Fruit fly (Drosophila melanogaster) whole organism, embryonic: ENCODE measurements around the gene CG13716.

ENCODE experiments used
- Abd-B ChIP-seq: fragments of 200-800 bp; sonication (Bioruptor generic); optimal IDR thresholded peaks from 2 replicates; lab custom pipeline; 2018; ENCODE audit warnings: missing biosample characterization, mild to moderate bottlenecking, missing genetic modification characterization, moderate library complexity
- Atf6 ChIP-seq: fragments of 200-800 bp; sonication (Bioruptor generic); IDR thresholded peaks from 2 replicates; pipeline ENCODE4 v1.3.6; 2022; ENCODE audit warnings: missing biosample characterization, missing genetic modification characterization
- Blimp-1 ChIP-seq: fragments of 200-800 bp; sonication (Bioruptor generic); optimal IDR thresholded peaks from 3 replicates; lab custom pipeline; 2018; ENCODE audit warnings: missing biosample characterization, missing genetic modification characterization, mild to moderate bottlenecking, moderate library complexity, missing genetic modification reagents
- CG10267 ChIP-seq: fragments of 200-800 bp; sonication (Bioruptor generic); optimal IDR thresholded peaks from 2 replicates; lab custom pipeline; 2018; ENCODE audit warnings: missing biosample characterization, mild to moderate bottlenecking, missing genetic modification characterization, moderate library complexity
- CG10274 ChIP-seq: fragments of 200-800 bp; sonication (Bioruptor generic); optimal IDR thresholded peaks from 3 replicates; lab custom pipeline; 2017; ENCODE audit warnings: missing biosample characterization, mild to moderate bottlenecking, missing genetic modification characterization
- CG11504 ChIP-seq: fragments of 200-800 bp; sonication (Bioruptor generic); optimal IDR thresholded peaks from 3 replicates; lab custom pipeline; 2019; ENCODE audit warnings: missing biosample characterization, mild to moderate bottlenecking, missing genetic modification characterization, moderate library complexity
- CG11560 ChIP-seq: fragments of 200-800 bp; sonication (Bioruptor generic); IDR thresholded peaks from 3 replicates; pipeline ENCODE4 v1.3.6; 2022; ENCODE audit warnings: missing biosample characterization, missing genetic modification characterization
- CG1529 ChIP-seq: fragments of 200-800 bp; sonication (Bioruptor generic); optimal IDR thresholded peaks from 3 replicates; lab custom pipeline; 2018; ENCODE audit warnings: missing biosample characterization, missing genetic modification characterization
- CG1603 ChIP-seq: fragments of 200-800 bp; sonication (Bioruptor generic); optimal IDR thresholded peaks from 2 replicates; lab custom pipeline; 2019; ENCODE audit warnings: missing biosample characterization, mild to moderate bottlenecking, missing genetic modification characterization, moderate library complexity
- CG18764 ChIP-seq: fragments of 200-800 bp; sonication (Bioruptor generic); optimal IDR thresholded peaks from 3 replicates; lab custom pipeline; 2016; ENCODE audit warnings: missing biosample characterization, missing genetic modification characterization
- CG34376 ChIP-seq: fragments of 200-800 bp; sonication (Bioruptor generic); optimal IDR thresholded peaks from 2 replicates; lab custom pipeline; 2018; ENCODE audit warnings: missing biosample characterization, mild to moderate bottlenecking, missing genetic modification characterization
- CG3726 ChIP-seq: fragments of 200-800 bp; sonication (Bioruptor generic); IDR thresholded peaks from 3 replicates; pipeline ENCODE4, ENCODE4 v1.3.6; 2022; ENCODE audit warnings: missing biosample characterization, missing genetic modification characterization
- CG4282 ChIP-seq: fragments of 200-800 bp; sonication (Bioruptor generic); optimal IDR thresholded peaks from 2 replicates; lab custom pipeline; 2016; ENCODE audit warnings: missing biosample characterization, missing genetic modification characterization
- CG4424 ChIP-seq: fragments of 200-800 bp; sonication (Bioruptor generic); optimal IDR thresholded peaks from 3 replicates; lab custom pipeline; 2016; ENCODE audit warnings: missing biosample characterization, missing genetic modification characterization
- CG5245 ChIP-seq: fragments of 200-800 bp; sonication (Bioruptor generic); optimal IDR thresholded peaks from 3 replicates; lab custom pipeline; 2016; ENCODE audit warnings: missing biosample characterization, missing genetic modification characterization
- CG9727 ChIP-seq: fragments of 200-800 bp; sonication (Bioruptor generic); optimal IDR thresholded peaks from 3 replicates; lab custom pipeline; 2017; ENCODE audit warnings: missing biosample characterization, mild to moderate bottlenecking, missing genetic modification characterization
- Chrac-16 ChIP-seq: fragments of 200-800 bp; sonication (Bioruptor generic); optimal IDR thresholded peaks from 3 replicates; lab custom pipeline; 2016; ENCODE audit warnings: missing biosample characterization, missing genetic modification characterization
- CoRest ChIP-seq: fragments of 200-800 bp; sonication (Bioruptor generic); optimal IDR thresholded peaks from 3 replicates; lab custom pipeline; 2018; ENCODE audit warnings: missing biosample characterization, mild to moderate bottlenecking, missing genetic modification characterization, moderate library complexity
- ERR ChIP-seq: fragments of 200-800 bp; sonication (Bioruptor generic); optimal IDR thresholded peaks from 2 replicates; lab custom pipeline; 2016; ENCODE audit warnings: missing biosample characterization, missing genetic modification characterization
- Hsf ChIP-seq: fragments of 200-800 bp; sonication (Bioruptor generic); optimal IDR thresholded peaks from 3 replicates; lab custom pipeline; 2016; ENCODE audit warnings: missing biosample characterization, missing genetic modification characterization
- Med ChIP-seq: fragments of 200-800 bp; sonication (Bioruptor generic); peaks from one replicate; lab custom pipeline; 2016; ENCODE audit warnings: missing biosample characterization, missing genetic modification characterization, mild to moderate bottlenecking, inconsistent platforms, moderate library complexity
- Optix ChIP-seq: fragments of 200-800 bp; sonication (Bioruptor generic); IDR thresholded peaks from 3 replicates; pipeline ENCODE4 v1.3.6; 2022; ENCODE audit warnings: missing biosample characterization, missing genetic modification characterization
- Pdp1 ChIP-seq, 2 experiments: fragments of 200-800 bp; sonication (Bioruptor generic); optimal IDR thresholded peaks; 3 replicates each; lab custom pipeline; 2016; ENCODE audit warnings: missing biosample characterization in 2 of 2, missing genetic modification characterization in 2 of 2, mild to moderate bottlenecking in 1 of 2, moderate library complexity in 1 of 2
- Ptx1 ChIP-seq: fragments of 200-800 bp; sonication (Bioruptor generic); IDR thresholded peaks from 2 replicates; pipeline ENCODE4 v1.3.6; 2022; ENCODE audit warnings: missing biosample characterization, missing genetic modification characterization
- Ravus ChIP-seq: fragments of 200-800 bp; sonication (Bioruptor generic); IDR thresholded peaks from 2 replicates; pipeline ENCODE4 v1.3.6; 2022; ENCODE audit warnings: missing biosample characterization, missing genetic modification characterization
- Usf ChIP-seq: fragments of 200-800 bp; sonication (Bioruptor generic); optimal IDR thresholded peaks from 2 replicates; lab custom pipeline; 2017; ENCODE audit warnings: missing genotype, missing biosample characterization, missing genetic modification characterization
- Xrp1 ChIP-seq: fragments of 200-800 bp; sonication (Bioruptor generic); IDR thresholded peaks from 2 replicates; pipeline ENCODE4 v1.3.6; 2022; ENCODE audit warnings: missing biosample characterization, missing genetic modification characterization
- ab ChIP-seq: fragments of 200-800 bp; sonication (Bioruptor generic); optimal IDR thresholded peaks from 2 replicates; lab custom pipeline; 2016; ENCODE audit warnings: missing biosample characterization, missing genetic modification characterization
- bcd ChIP-seq: fragments of 200-800 bp; sonication (Bioruptor generic); optimal IDR thresholded peaks from 2 replicates; lab custom pipeline; 2017; ENCODE audit warnings: missing biosample characterization, mild to moderate bottlenecking, missing genetic modification characterization
- ci ChIP-seq: fragments of 200-800 bp; sonication (Bioruptor generic); IDR thresholded peaks from 3 replicates; pipeline ENCODE4 v1.3.6; 2022; ENCODE audit warnings: missing biosample characterization, missing genetic modification characterization
- dmrt99B ChIP-seq: fragments of 200-800 bp; sonication (Bioruptor generic); optimal IDR thresholded peaks from 2 replicates; lab custom pipeline; 2018; ENCODE audit warnings: missing biosample characterization, mild to moderate bottlenecking, missing genetic modification characterization, moderate library complexity
- eve ChIP-seq, 2 experiments: fragments of >200 bp; optimal IDR thresholded peaks; 2 replicates each; lab custom pipeline; 2017; ENCODE audit warnings: missing biosample characterization in 2 of 2, missing genetic modification characterization in 2 of 2
- fu2 ChIP-seq: fragments of 200-800 bp; sonication (Bioruptor generic); optimal IDR thresholded peaks from 2 replicates; lab custom pipeline; 2016; ENCODE audit warnings: missing biosample characterization, missing genetic modification characterization
- gcm ChIP-seq: fragments of 200-800 bp; sonication (Bioruptor generic); optimal IDR thresholded peaks from 2 replicates; lab custom pipeline; 2019; ENCODE audit warnings: missing biosample characterization, mild to moderate bottlenecking, missing genetic modification characterization, moderate library complexity
- grau ChIP-seq: fragments of 200-800 bp; optimal IDR thresholded peaks from 3 replicates; lab custom pipeline; 2019; ENCODE audit warnings: missing biosample characterization, mild to moderate bottlenecking, missing genetic modification characterization, moderate library complexity
- gt ChIP-seq: fragments of 200-800 bp; sonication (Bioruptor generic); IDR thresholded peaks from 2 replicates; pipeline ENCODE4 v1.3.6; 2022; ENCODE audit warnings: missing biosample characterization, missing genetic modification characterization
- ham ChIP-seq: fragments of 200-800 bp; sonication (Bioruptor generic); IDR thresholded peaks from 2 replicates; pipeline ENCODE4 v1.3.6; 2022; ENCODE audit warnings: missing biosample characterization, missing genetic modification characterization
- hkb ChIP-seq, 2 experiments: fragments of 200-800 bp in 1 of 2; fragments of >200 bp in 1 of 2; sonication (Bioruptor generic) in 1 of 2; IDR thresholded peaks in 1 of 2; optimal IDR thresholded peaks in 1 of 2; 2 replicates each; pipeline versions ENCODE4 v1.3.6 to Lab custom; 2017 to 2022; ENCODE audit warnings: missing biosample characterization in 1 of 2, missing genetic modification characterization in 1 of 2
- nmo ChIP-seq: fragments of 200-800 bp; sonication (Bioruptor generic); optimal IDR thresholded peaks from 2 replicates; lab custom pipeline; 2018; ENCODE audit warnings: missing biosample characterization, mild to moderate bottlenecking, missing genetic modification characterization, moderate library complexity
- pnt ChIP-seq: fragments of 200-800 bp; sonication (Bioruptor generic); optimal IDR thresholded peaks from 3 replicates; lab custom pipeline; 2016; ENCODE audit warnings: missing biosample characterization, missing genetic modification characterization
- sc ChIP-seq, 3 experiments: fragments of >200 bp in 2 of 3; fragments of 200-800 bp in 1 of 3; sonication (Bioruptor generic) in 1 of 3; optimal IDR thresholded peaks; 2 replicates in 2 of 3; 3 replicates in 1 of 3; lab custom pipeline; 2017; ENCODE audit warnings: mild to moderate bottlenecking in 1 of 3, missing biosample characterization in 1 of 3, missing genetic modification characterization in 1 of 3, missing genetic modification reagents in 1 of 3
- sob ChIP-seq: fragments of 200-800 bp; sonication (Bioruptor generic); IDR thresholded peaks from 2 replicates; pipeline ENCODE4 v1.3.6; 2022; ENCODE audit warnings: missing biosample characterization, missing genetic modification characterization
- tgo ChIP-seq: fragments of 200-800 bp; sonication (Bioruptor generic); IDR thresholded peaks from 3 replicates; pipeline ENCODE4 v1.3.6; 2022; ENCODE audit warnings: missing biosample characterization, missing genetic modification characterization
- trem ChIP-seq: fragments of 200-800 bp; optimal IDR thresholded peaks from 3 replicates; lab custom pipeline; 2019; ENCODE audit warnings: missing biosample characterization, mild to moderate bottlenecking, missing genetic modification characterization, moderate library complexity
- unc-4 ChIP-seq: fragments of 200-800 bp; sonication (Bioruptor generic); IDR thresholded peaks from 2 replicates; pipeline ENCODE4 v1.3.6; 2022; ENCODE audit warnings: missing biosample characterization, missing genetic modification characterization; ENCODE audit not compliant: partially characterized antibody
- unpg ChIP-seq: fragments of 200-800 bp; sonication (Bioruptor generic); optimal IDR thresholded peaks from 3 replicates; lab custom pipeline; 2018; ENCODE audit warnings: missing biosample characterization, mild to moderate bottlenecking, missing genetic modification characterization, moderate library complexity
- vvl ChIP-seq: fragments of 200-800 bp; sonication (Bioruptor generic); IDR thresholded peaks from 2 replicates; pipeline ENCODE4 v1.3.6; 2022; ENCODE audit warnings: missing biosample characterization, missing genetic modification characterization
- z ChIP-seq: fragments of 200-800 bp; sonication (Bioruptor generic); IDR thresholded peaks from 3 replicates; pipeline ENCODE4 v1.3.6; 2022; ENCODE audit warnings: missing biosample characterization, missing genetic modification characterization

The CG13716 gene

DNA sequence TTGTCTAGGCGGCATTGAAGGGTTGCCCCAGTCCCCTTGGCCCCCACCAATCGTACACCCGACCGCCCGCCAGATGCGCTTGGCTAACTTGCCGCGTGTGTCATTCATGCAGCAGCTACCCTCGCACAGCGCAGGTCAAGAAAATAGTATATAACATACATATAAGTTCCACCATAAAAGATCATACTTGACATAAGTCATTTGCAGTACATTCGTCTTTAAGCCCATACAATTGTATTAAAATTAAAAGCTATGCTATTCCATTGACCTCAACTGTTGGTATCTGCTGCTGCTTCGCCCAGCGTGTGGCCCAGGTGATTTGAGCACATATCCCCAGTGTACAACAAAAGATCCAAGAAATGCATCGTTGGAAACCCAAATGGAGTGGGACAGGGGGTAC is 23.3 kb downstream of the CG13716 start (continued):
- TF ChIP-seq Chrac-16 (GFP tag; lab: Kevin White, UChicago) (peak; percentile 59), eve (GFP tag; optimal IDR thresholded peaks at IDR 0.05; lab: Kevin White, UChicago) (peak in 1 of 2 experiments; percentile 34), Ravus (GFP tag; lab: Robert Waterston, UW) (no peak), ERR (GFP tag; lab: Kevin White, UChicago) (no peak), ci (GFP tag; lab: Robert Waterston, UW) (peak; percentile 95), CG9727 (GFP tag; lab: Kevin White, UChicago) (peak; percentile 73), ab (GFP tag; lab: Kevin White, UChicago) (no peak), fu2 (GFP tag; lab: Kevin White, UChicago) (no peak), CG4282 (GFP tag; lab: Kevin White, UChicago) (no peak), vvl (GFP tag; lab: Robert Waterston, UW) (peak; percentile 91)

dm6 chr3L:4607653-4608052 is 26.9 kb downstream of the CG13716 start:
- TF ChIP-seq CG1529 (GFP tag; lab: Kevin White, UChicago): peak; percentile 11
- peak; percentile 42 for TF ChIP-seq CoRest (tag; lab: Kevin White, UChicago)
- TF ChIP-seq z (GFP tag; lab: Robert Waterston, UW): no peak
- TF ChIP-seq unc-4 (GFP tag; lab: Robert Waterston, UW): no peak
- no peak for TF ChIP-seq sc (optimal IDR thresholded peaks at IDR 0.05; lab: Kevin White, UChicago)
- TF ChIP-seq sc (GFP tag; optimal IDR thresholded peaks at IDR 0.05; lab: Kevin White, UChicago): peak; percentile 11
- TF ChIP-seq hkb (optimal IDR thresholded peaks at IDR 0.05; lab: Kevin White, UChicago): no peak
- TF ChIP-seq hkb (GFP tag; IDR thresholded peaks at IDR 0.05; lab: Robert Waterston, UW): peak; percentile 62
- TF ChIP-seq CG10267 (tag; lab: Kevin White, UChicago): peak; percentile 54
- 0 out of 2 replicates have a peak, but pooled peaks have one; percentile 9 for TF ChIP-seq Atf6
- TF ChIP-seq CG11504 (tag; lab: Kevin White, UChicago): peak; percentile 76
- peak; percentile 9 for TF ChIP-seq unpg
- peak; percentile 77 for TF ChIP-seq dmrt99B
- TF ChIP-seq sob (GFP tag; lab: Robert Waterston, UW): peak; percentile 26; the same call in 1 of the 2 replicates
- TF ChIP-seq CG4424 (GFP tag; lab: Kevin White, UChicago): peak; percentile 59
- 0 out of 3 replicates have a peak, but pooled peaks have one; percentile 39 for TF ChIP-seq Optix (GFP tag; lab: Robert Waterston, UW)
- TF ChIP-seq CG3726 (GFP tag; lab: Robert Waterston, UW): 0 out of 3 replicates have a peak, but pooled peaks have one; percentile 55
- no peak for TF ChIP-seq gcm
- TF ChIP-seq CG5245 (GFP tag; lab: Kevin White, UChicago): peak; percentile 30
- peak; percentile 66 for TF ChIP-seq Med (GFP tag; lab: Kevin White, UChicago)
- TF ChIP-seq Xrp1 (GFP tag; lab: Robert Waterston, UW): peak; percentile 88
- peak; percentile 53 for TF ChIP-seq nmo (GFP tag; lab: Kevin White, UChicago)
- TF ChIP-seq gt: peak; percentile 60; the same call in 1 of the 2 replicates
- peak; percentile 52; the same call in 2 of the 3 replicates for TF ChIP-seq tgo (GFP tag; lab: Robert Waterston, UW)
- TF ChIP-seq CG1603 (tag; lab: Kevin White, UChicago): peak; percentile 41
- TF ChIP-seq CG18764 (GFP tag; lab: Kevin White, UChicago): peak; percentile 25
- TF ChIP-seq Ptx1 (GFP tag; lab: Robert Waterston, UW): peak; percentile 76
- peak; percentile 78 for TF ChIP-seq Blimp-1 (GFP tag; lab: Kevin White, UChicago)
- TF ChIP-seq trem (tag; lab: Kevin White, UChicago): peak; percentile 39
- TF ChIP-seq Abd-B (GFP tag; lab: Kevin White, UChicago): peak; percentile 38
- no peak for TF ChIP-seq Usf (GFP tag; lab: Kevin White, UChicago)
- peak; percentile 28 for TF ChIP-seq bcd
- TF ChIP-seq CG34376: no peak
- TF ChIP-seq Hsf (GFP tag; lab: Kevin White, UChicago): peak; percentile 29
- peak; percentile 26 for TF ChIP-seq grau (tag; lab: Kevin White, UChicago)
- TF ChIP-seq CG11560: 0 out of 3 replicates have a peak, but pooled peaks have one; percentile 24
- TF ChIP-seq CG10274 (GFP tag; lab: Kevin White, UChicago): peak; percentile 6
- peak; percentile 9 for TF ChIP-seq pnt (GFP tag; lab: Kevin White, UChicago)
- TF ChIP-seq Pdp1 (GFP tag; optimal IDR thresholded peaks at IDR 0.05; lab: Kevin White, UChicago): peak in 1 of 2 experiments; percentile 15
- no peak for TF ChIP-seq ham
